Worm (Caenorhabditis elegans): ENCODE measurements around the gene crh-2.

Gene crh-2

ce11 chrII:5187469-5187868, at the start of gene crh-2:
crh-2 (minus strand) TSS chrII:5187569.
- TF ChIP-seq unc-62 (GFP tag; optimal IDR thresholded peaks at IDR 0.05): no peak

- TF ChIP-seq unc-62 (GFP tag; optimal IDR thresholded peaks at IDR 0.05): no peak
Measured at ce11 chrII:5235758-5236157, 48.4 kb upstream of the crh-2 start, which contains the start of gene pho-1. pho-1 (minus strand) TSS chrII:5235846.

ce11 chrII:5234728-5235127, 47.4 kb upstream of the crh-2 start:
- no peak for TF ChIP-seq unc-62 (GFP tag; optimal IDR thresholded peaks at IDR 0.05)

ce11 chrII:5231111-5231510, 43.7 kb upstream of the crh-2 start, which contains the start of gene EGAP2.1:
EGAP2.1 (plus strand) TSS chrII:5231411.
- no peak for TF ChIP-seq unc-62 (GFP tag; optimal IDR thresholded peaks at IDR 0.05)

ce11 chrII:5229596-5229995, 42.2 kb upstream of the crh-2 start, which contains the start of gene EGAP2.2:
EGAP2.2 (plus strand) TSS chrII:5229896.
- no peak for TF ChIP-seq unc-62 (GFP tag; optimal IDR thresholded peaks at IDR 0.05)

ce11 chrII:5228662-5229061, 41.3 kb upstream of the crh-2 start:
- TF ChIP-seq unc-62 (GFP tag; optimal IDR thresholded peaks at IDR 0.05): no peak

- no peak for TF ChIP-seq unc-62 (GFP tag; optimal IDR thresholded peaks at IDR 0.05)
Measured at ce11 chrII:5227768-5228167, 40.4 kb upstream of the crh-2 start.

ce11 chrII:5226309-5226708, 38.9 kb upstream of the crh-2 start:
- TF ChIP-seq unc-62 (GFP tag; optimal IDR thresholded peaks at IDR 0.05): no peak

ce11 chrII:5225284-5225683, 37.9 kb upstream of the crh-2 start, which contains the start of gene dsh-1:
dsh-1 (minus strand) TSS chrII:5225384.
- TF ChIP-seq unc-62 (GFP tag; optimal IDR thresholded peaks at IDR 0.05): no peak

ce11 chrII:5222830-5223229, 35.5 kb upstream of the crh-2 start:
- TF ChIP-seq unc-62 (GFP tag; optimal IDR thresholded peaks at IDR 0.05): no peak

ce11 chrII:5220648-5221047, 33.3 kb upstream of the crh-2 start:
- TF ChIP-seq unc-62 (GFP tag; optimal IDR thresholded peaks at IDR 0.05): no peak

ce11 chrII:5218349-5218748, 31.0 kb upstream of the crh-2 start:
- TF ChIP-seq unc-62 (GFP tag; optimal IDR thresholded peaks at IDR 0.05): no peak

ce11 chrII:5212675-5213074, 25.3 kb upstream of the crh-2 start, which contains the start of gene C34F11.1:
C34F11.1 (plus strand) TSS chrII:5212975.
- TF ChIP-seq unc-62 (GFP tag; optimal IDR thresholded peaks at IDR 0.05): no peak

ce11 chrII:5211970-5212369, 24.6 kb upstream of the crh-2 start, which contains the start of gene C34F11.2:
C34F11.2 (plus strand) TSS chrII:5212270.
- no peak for TF ChIP-seq unc-62 (GFP tag; optimal IDR thresholded peaks at IDR 0.05)

- TF ChIP-seq unc-62 (GFP tag; optimal IDR thresholded peaks at IDR 0.05): no peak
Measured at ce11 chrII:5210830-5211229, 23.5 kb upstream of the crh-2 start, which contains the start of gene C34F11.8. C34F11.8 (minus strand) TSS chrII:5210964.

ce11 chrII:5209122-5209521, 21.8 kb upstream of the crh-2 start:
- no peak for TF ChIP-seq unc-62 (GFP tag; optimal IDR thresholded peaks at IDR 0.05)

ce11 chrII:5205286-5205685, 17.9 kb upstream of the crh-2 start:
- TF ChIP-seq unc-62 (GFP tag; optimal IDR thresholded peaks at IDR 0.05): no peak

- TF ChIP-seq unc-62 (GFP tag; optimal IDR thresholded peaks at IDR 0.05): no peak
Measured at ce11 chrII:5202930-5203329, 15.6 kb upstream of the crh-2 start, which contains the start of gene ampd-1. ampd-1 (plus strand) TSS chrII:5203322.

All from whole organism, dauer.